Worm (Caenorhabditis elegans) whole organism, young adult: Measurements from ENCODE around the gene col-132.

Experiments
- D2030.7 ChIP-seq: fragments of 200-800 bp; sonication (Bioruptor generic); IDR thresholded peaks from 2 replicates; pipeline ENCODE4 v1.3.6; 2022; ENCODE audit warnings: missing genetic modification reagents, missing genetic modification characterization, missing compliant biosample characterization
- bed-1 ChIP-seq: fragments of 200-800 bp; sonication (Bioruptor generic); IDR thresholded peaks from 2 replicates; pipeline ENCODE4 v1.3.6; 2022; ENCODE audit warnings: missing genetic modification reagents, missing genetic modification characterization, missing compliant biosample characterization
- mcd-1 ChIP-seq: fragments of 200-800 bp; sonication (Bioruptor generic); IDR thresholded peaks from 2 replicates; pipeline ENCODE4 v1.3.6; 2022; ENCODE audit warnings: missing genetic modification reagents, missing genetic modification characterization, missing compliant biosample characterization
- snpc-4 ChIP-seq, 5 experiments: fragments of 150-350 bp in 1 of 5; sonication (generic microtip) in 4 of 5; optimal IDR thresholded peaks; 2 replicates each; lab custom pipeline; 2014 to 2018; ENCODE audit warnings: missing genetic modification characterization in 5 of 5, missing biosample characterization in 3 of 5, antibody characterized with exemption in 2 of 5, mild to moderate bottlenecking in 2 of 5, missing compliant biosample characterization in 2 of 5, missing genotype in 2 of 5, moderate library complexity in 2 of 5, missing genetic modification reagents in 1 of 5
- ztf-25 ChIP-seq: fragments of 200-800 bp; sonication (Bioruptor generic); IDR thresholded peaks from 2 replicates; pipeline ENCODE4 v1.3.6; 2022; ENCODE audit warnings: missing genetic modification reagents, missing genetic modification characterization, missing compliant biosample characterization

ce11 chrIV:13085675-13086074 lies 5.2 kb downstream of the col-132 start:
- TF ChIP-seq D2030.7 (GFP tag; lab: Robert Waterston, UW) (no peak), snpc-4 (GFP tag; optimal IDR thresholded peaks at IDR 0.05; lab: Kevin White, UChicago) (no peak), snpc-4 (tag; optimal IDR thresholded peaks at IDR 0.05; lab: Kevin White, UChicago) (no peak), ztf-25 (no peak), bed-1 (GFP tag; lab: Robert Waterston, UW) (no peak), mcd-1 (no peak)
